Fruit fly (Drosophila melanogaster) whole organism, embryonic: ENCODE measurements around the gene Vdup1.
A peak's percentile ranks its signal among the peaks of the same experiment; 100 is the strongest.

Source experiments
- Blimp-1 ChIP-seq: fragments of 200-800 bp; sonication (Bioruptor generic); optimal IDR thresholded peaks from 3 replicates; lab custom pipeline; 2018; ENCODE audit warnings: missing biosample characterization, missing genetic modification characterization, mild to moderate bottlenecking, moderate library complexity, missing genetic modification reagents
- CG10209 ChIP-seq: fragments of 200-800 bp; sonication (Bioruptor generic); optimal IDR thresholded peaks from 3 replicates; lab custom pipeline; 2017; ENCODE audit warnings: missing biosample characterization, mild to moderate bottlenecking, missing genetic modification characterization, missing genetic modification reagents
- CG12236 ChIP-seq: fragments of 200-800 bp; sonication (Bioruptor generic); optimal IDR thresholded peaks from 2 replicates; lab custom pipeline; 2016; ENCODE audit warnings: missing biosample characterization, missing genetic modification characterization
- CG13287 ChIP-seq: fragments of 200-800 bp; sonication (Bioruptor generic); IDR thresholded peaks from 2 replicates; pipeline ENCODE4 v1.3.6; 2022; ENCODE audit warnings: missing biosample characterization, missing genetic modification characterization; ENCODE audit not compliant: partially characterized antibody
- CG14441 ChIP-seq: fragments of 200-800 bp; sonication (Bioruptor generic); IDR thresholded peaks from 2 replicates; pipeline ENCODE4 v1.3.6; 2022; ENCODE audit warnings: missing biosample characterization, missing genetic modification characterization
- CG14667 ChIP-seq: fragments of 200-800 bp; sonication (Bioruptor generic); IDR thresholded peaks from 2 replicates; pipeline ENCODE4 v1.3.6; 2022; ENCODE audit warnings: missing biosample characterization, missing genetic modification characterization
- CG16779 ChIP-seq: fragments of 200-800 bp; sonication (Bioruptor generic); IDR thresholded peaks from 2 replicates; pipeline ENCODE4 v1.3.6; 2022; ENCODE audit warnings: missing biosample characterization, missing genetic modification characterization
- CG17802 ChIP-seq: fragments of 200-800 bp; sonication (Bioruptor generic); optimal IDR thresholded peaks from 2 replicates; lab custom pipeline; 2018; ENCODE audit warnings: missing biosample characterization, mild to moderate bottlenecking, missing genetic modification characterization, moderate library complexity
- CG18011 ChIP-seq: fragments of 200-800 bp; sonication (Bioruptor generic); optimal IDR thresholded peaks from 2 replicates; lab custom pipeline; 2017; ENCODE audit warnings: missing biosample characterization, missing genetic modification characterization, mild to moderate bottlenecking, moderate library complexity, missing genotype
- CG18262 ChIP-seq: fragments of 200-800 bp; optimal IDR thresholded peaks from 3 replicates; lab custom pipeline; 2019; ENCODE audit warnings: missing biosample characterization, mild to moderate bottlenecking, missing genetic modification characterization, moderate library complexity
- CG2199 ChIP-seq: fragments of 200-800 bp; sonication (Bioruptor generic); IDR thresholded peaks from 3 replicates; pipeline ENCODE4 v1.3.6; 2022; ENCODE audit warnings: missing biosample characterization, missing genetic modification characterization
- CG2202 ChIP-seq: fragments of 200-800 bp; sonication (Bioruptor generic); optimal IDR thresholded peaks from 2 replicates; lab custom pipeline; 2018; ENCODE audit warnings: missing biosample characterization, mild to moderate bottlenecking, missing genetic modification characterization
- CG2712 ChIP-seq: fragments of 200-800 bp; optimal IDR thresholded peaks from 3 replicates; lab custom pipeline; 2019; ENCODE audit warnings: missing biosample characterization, mild to moderate bottlenecking, missing genetic modification characterization, moderate library complexity
- CG5953 ChIP-seq: fragments of 200-800 bp; sonication (Bioruptor generic); IDR thresholded peaks from 2 replicates; pipeline ENCODE4 v1.3.6; 2022; ENCODE audit warnings: missing biosample characterization, missing genetic modification characterization
- CG7372 ChIP-seq: fragments of 200-800 bp; sonication (Bioruptor generic); IDR thresholded peaks from 2 replicates; pipeline ENCODE4 v1.3.6; 2022; ENCODE audit warnings: missing biosample characterization, missing genetic modification characterization
- CG8089 ChIP-seq: fragments of 200-800 bp; sonication (Bioruptor generic); optimal IDR thresholded peaks from 3 replicates; lab custom pipeline; 2016; ENCODE audit warnings: missing biosample characterization, missing genetic modification characterization
- CG8290 ChIP-seq, 3 experiments: fragments of 200-800 bp; sonication (Bioruptor generic); optimal IDR thresholded peaks; 2 replicates each; lab custom pipeline; 2016 to 2019; ENCODE audit warnings: missing biosample characterization in 3 of 3, missing genetic modification characterization in 3 of 3, mild to moderate bottlenecking in 2 of 3, moderate library complexity in 1 of 3
- CHES-1-like ChIP-seq: fragments of 200-800 bp; sonication (Bioruptor generic); optimal IDR thresholded peaks from 2 replicates; lab custom pipeline; 2016; ENCODE audit warnings: missing biosample characterization, missing genetic modification characterization
- Doc3 ChIP-seq: fragments of 200-800 bp; sonication (Bioruptor generic); IDR thresholded peaks from 3 replicates; pipeline ENCODE4 v1.3.6; 2022; ENCODE audit warnings: missing biosample characterization, missing genetic modification characterization; ENCODE audit not compliant: partially characterized antibody
- HLH4C ChIP-seq: fragments of 200-800 bp; sonication (Bioruptor generic); IDR thresholded peaks from 3 replicates; pipeline ENCODE4 v1.3.6; 2022; ENCODE audit warnings: missing biosample characterization, missing genetic modification characterization; ENCODE audit not compliant: partially characterized antibody
- Hmr ChIP-seq: fragments of 200-800 bp; sonication (Bioruptor generic); optimal IDR thresholded peaks from 3 replicates; lab custom pipeline; 2017; ENCODE audit warnings: mild to moderate bottlenecking, missing biosample characterization, missing genetic modification reagents, missing genetic modification characterization
- Hr78 ChIP-seq, 2 experiments: fragments of 200-800 bp in 1 of 2; fragments of >200 bp in 1 of 2; sonication (Bioruptor generic) in 1 of 2; optimal IDR thresholded peaks; 2 replicates each; lab custom pipeline; 2017 to 2019; ENCODE audit warnings: missing biosample characterization in 2 of 2, missing genetic modification characterization in 2 of 2, mild to moderate bottlenecking in 1 of 2, moderate library complexity in 1 of 2
- Med ChIP-seq: fragments of 200-800 bp; sonication (Bioruptor generic); peaks from one replicate; lab custom pipeline; 2016; ENCODE audit warnings: missing biosample characterization, missing genetic modification characterization, mild to moderate bottlenecking, inconsistent platforms, moderate library complexity
- Oaz ChIP-seq: fragments of 200-800 bp; sonication (Bioruptor generic); IDR thresholded peaks from 2 replicates; pipeline ENCODE4 v1.3.6; 2022; ENCODE audit warnings: missing biosample characterization, missing genetic modification characterization
- Rx ChIP-seq: fragments of 200-800 bp; sonication (Bioruptor generic); IDR thresholded peaks from 2 replicates; pipeline ENCODE4 v1.3.6; 2022; ENCODE audit warnings: missing biosample characterization, missing genetic modification characterization
- Trl ChIP-seq, 3 experiments: fragments of >200 bp in 2 of 3; fragments of 200-800 bp in 1 of 3; sonication (Bioruptor generic) in 1 of 3; optimal IDR thresholded peaks; 2 replicates in 1 of 3; 3 replicates in 2 of 3; lab custom pipeline; 2016 to 2017; ENCODE audit warnings: missing biosample characterization in 1 of 3, missing genetic modification characterization in 1 of 3
- amos ChIP-seq: fragments of 200-800 bp; sonication (Bioruptor generic); IDR thresholded peaks from 2 replicates; pipeline ENCODE4 v1.3.6; 2022; ENCODE audit warnings: missing biosample characterization, missing genetic modification characterization; ENCODE audit not compliant: partially characterized antibody
- bbx ChIP-seq: fragments of 200-800 bp; sonication (Bioruptor generic); IDR thresholded peaks from 2 replicates; pipeline ENCODE4 v1.3.6; 2022; ENCODE audit warnings: missing biosample characterization, missing genetic modification characterization; ENCODE audit not compliant: partially characterized antibody
- bigmax ChIP-seq: fragments of 200-800 bp; sonication (Bioruptor generic); optimal IDR thresholded peaks from 2 replicates; lab custom pipeline; 2018; ENCODE audit warnings: missing biosample characterization, mild to moderate bottlenecking, missing genetic modification characterization
- chinmo ChIP-seq: fragments of 200-800 bp; sonication (Bioruptor generic); IDR thresholded peaks from 4 replicates; pipeline ENCODE4 v1.3.6; 2022; ENCODE audit warnings: missing biosample characterization, missing genetic modification characterization; ENCODE audit not compliant: partially characterized antibody
- ci ChIP-seq: fragments of 200-800 bp; sonication (Bioruptor generic); IDR thresholded peaks from 3 replicates; pipeline ENCODE4 v1.3.6; 2022; ENCODE audit warnings: missing biosample characterization, missing genetic modification characterization
- crc ChIP-seq: fragments of 200-800 bp; sonication (Bioruptor generic); optimal IDR thresholded peaks from 2 replicates; lab custom pipeline; 2016; ENCODE audit warnings: missing biosample characterization, missing genetic modification characterization
- dpn ChIP-seq, 2 experiments: fragments of 200-800 bp; sonication (Bioruptor generic); optimal IDR thresholded peaks; 3 replicates each; lab custom pipeline; 2016; ENCODE audit warnings: missing biosample characterization in 2 of 2, missing genetic modification characterization in 2 of 2
- gce ChIP-seq: fragments of 200-800 bp; sonication (Bioruptor generic); IDR thresholded peaks from 3 replicates; pipeline ENCODE4 v1.3.6; 2022; ENCODE audit warnings: missing biosample characterization, missing genetic modification characterization
- gcm2 ChIP-seq: fragments of 200-800 bp; sonication (Bioruptor generic); optimal IDR thresholded peaks from 2 replicates; lab custom pipeline; 2016; ENCODE audit warnings: missing biosample characterization, missing genetic modification characterization
- her ChIP-seq: fragments of 200-800 bp; sonication (Bioruptor generic); optimal IDR thresholded peaks from 2 replicates; lab custom pipeline; 2016; ENCODE audit warnings: missing biosample characterization, missing genetic modification characterization
- ken ChIP-seq: fragments of 200-800 bp; sonication (Bioruptor generic); IDR thresholded peaks from 3 replicates; pipeline ENCODE4 v1.3.6; 2022; ENCODE audit warnings: missing biosample characterization, missing genetic modification characterization
- knrl ChIP-seq: fragments of 200-800 bp; sonication (Bioruptor generic); IDR thresholded peaks from 3 replicates; pipeline ENCODE4 v1.3.6; 2022; ENCODE audit warnings: missing biosample characterization, missing genetic modification characterization; ENCODE audit not compliant: partially characterized antibody
- lilli ChIP-seq: fragments of 200-800 bp; sonication (Bioruptor generic); optimal IDR thresholded peaks from 3 replicates; lab custom pipeline; 2016; ENCODE audit warnings: missing biosample characterization, missing genetic modification characterization
- nerfin-2 ChIP-seq: fragments of 200-800 bp; sonication (Bioruptor generic); IDR thresholded peaks from 2 replicates; pipeline ENCODE4 v1.3.6; 2022; ENCODE audit warnings: missing biosample characterization, missing genetic modification characterization; ENCODE audit not compliant: partially characterized antibody
- pros ChIP-seq: fragments of 200-800 bp; sonication (Bioruptor generic); optimal IDR thresholded peaks from 3 replicates; lab custom pipeline; 2019; ENCODE audit warnings: missing biosample characterization, mild to moderate bottlenecking, missing genetic modification characterization, moderate library complexity
- repo ChIP-seq: fragments of 200-800 bp; sonication (Bioruptor generic); optimal IDR thresholded peaks from 2 replicates; lab custom pipeline; 2016; ENCODE audit warnings: missing biosample characterization, missing genetic modification characterization
- run ChIP-seq: fragments of 200-800 bp; sonication (Bioruptor generic); optimal IDR thresholded peaks from 3 replicates; lab custom pipeline; 2018; ENCODE audit warnings: missing biosample characterization, mild to moderate bottlenecking, missing genetic modification characterization
- scrt ChIP-seq: fragments of 200-800 bp; sonication (Bioruptor generic); optimal IDR thresholded peaks from 2 replicates; lab custom pipeline; 2018; ENCODE audit warnings: missing biosample characterization, mild to moderate bottlenecking, missing genetic modification characterization, moderate library complexity
- sisA ChIP-seq: fragments of 200-800 bp; sonication (Bioruptor generic); IDR thresholded peaks from 2 replicates; pipeline ENCODE4 v1.3.6; 2022; ENCODE audit warnings: missing biosample characterization, missing genetic modification characterization
- sna ChIP-seq: fragments of 200-800 bp; sonication (Bioruptor generic); IDR thresholded peaks from 2 replicates; pipeline ENCODE4 v1.3.6; 2022; ENCODE audit warnings: missing biosample characterization, missing genetic modification characterization; ENCODE audit not compliant: partially characterized antibody
- usp ChIP-seq: fragments of >200 bp; optimal IDR thresholded peaks from 2 replicates; lab custom pipeline; 2017; ENCODE audit warnings: missing biosample characterization, missing genetic modification characterization
- vvl ChIP-seq: fragments of 200-800 bp; sonication (Bioruptor generic); IDR thresholded peaks from 2 replicates; pipeline ENCODE4 v1.3.6; 2022; ENCODE audit warnings: missing biosample characterization, missing genetic modification characterization

The Vdup1 gene

DNA sequence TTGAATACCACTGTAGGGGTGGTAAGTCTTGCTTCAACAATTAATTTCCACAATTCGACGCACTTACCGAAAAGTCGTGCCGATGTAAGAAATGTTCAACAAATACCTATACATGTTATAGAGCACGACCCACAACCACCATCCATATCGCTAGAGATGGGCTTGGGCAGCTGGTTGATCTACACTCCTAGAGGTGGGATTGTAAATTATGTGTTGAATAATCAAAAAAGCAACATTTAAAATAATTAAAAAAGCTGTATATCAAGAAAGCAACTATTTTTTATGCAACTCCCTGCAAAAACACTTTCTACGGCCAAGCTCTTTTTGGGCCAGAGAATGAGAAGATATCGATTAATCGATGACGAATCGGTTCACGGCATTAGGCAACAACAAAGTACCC lies 5.5 kb upstream of the Vdup1 start, which contains the start of the genes CG34140, Mkp and Mtch (continued):
- TF ChIP-seq Hr78 (GFP tag; optimal IDR thresholded peaks at IDR 0.05; lab: Kevin White, UChicago) = no peak
- TF ChIP-seq CG2199 (GFP tag; lab: Robert Waterston, UW) = no peak
- TF ChIP-seq scrt (GFP tag; lab: Kevin White, UChicago) = no peak
- TF ChIP-seq bbx (GFP tag; lab: Robert Waterston, UW) = peak; percentile 85
- 0 out of 2 replicates have a peak, but pooled peaks have one; percentile 39 for TF ChIP-seq Oaz
- peak; percentile 85 for TF ChIP-seq vvl (GFP tag; lab: Robert Waterston, UW)
- no peak for TF ChIP-seq bigmax (GFP tag; lab: Kevin White, UChicago)
- peak; percentile 78 for TF ChIP-seq CG7372 (GFP tag; lab: Robert Waterston, UW)
- peak; percentile 86 for TF ChIP-seq sisA (GFP tag; lab: Robert Waterston, UW)
- TF ChIP-seq CG2712 (tag; lab: Kevin White, UChicago) = peak; percentile 88
- TF ChIP-seq repo (GFP tag; lab: Kevin White, UChicago) = peak; percentile 82
- peak; percentile 97 for TF ChIP-seq Doc3 (GFP tag; lab: Robert Waterston, UW)
- TF ChIP-seq run (tag; lab: Kevin White, UChicago) = peak; percentile 67
- peak; percentile 77; the same call in 2 of the 4 replicates for TF ChIP-seq chinmo
- peak; percentile 92 for TF ChIP-seq HLH4C (GFP tag; lab: Robert Waterston, UW)
- TF ChIP-seq Hmr (GFP tag; lab: Kevin White, UChicago) = no peak
- no peak for TF ChIP-seq CG18262 (tag; lab: Kevin White, UChicago)
- TF ChIP-seq CG14667 (GFP tag; lab: Robert Waterston, UW) = peak; percentile 70
- peak; percentile 99 for TF ChIP-seq CG13287 (GFP tag; lab: Robert Waterston, UW)
- peak; percentile 96 for TF ChIP-seq lilli (GFP tag; lab: Kevin White, UChicago)
- peak; percentile 78 for TF ChIP-seq CG14441
- TF ChIP-seq CG12236 (GFP tag; lab: Kevin White, UChicago) = peak; percentile 63
- TF ChIP-seq amos (GFP tag; lab: Robert Waterston, UW) = peak; percentile 89
- TF ChIP-seq knrl (GFP tag; lab: Robert Waterston, UW) = peak; percentile 97
- no peak for TF ChIP-seq pros (GFP tag; lab: Kevin White, UChicago)
- peak; percentile 79 for TF ChIP-seq her (GFP tag; lab: Kevin White, UChicago)

DNA sequence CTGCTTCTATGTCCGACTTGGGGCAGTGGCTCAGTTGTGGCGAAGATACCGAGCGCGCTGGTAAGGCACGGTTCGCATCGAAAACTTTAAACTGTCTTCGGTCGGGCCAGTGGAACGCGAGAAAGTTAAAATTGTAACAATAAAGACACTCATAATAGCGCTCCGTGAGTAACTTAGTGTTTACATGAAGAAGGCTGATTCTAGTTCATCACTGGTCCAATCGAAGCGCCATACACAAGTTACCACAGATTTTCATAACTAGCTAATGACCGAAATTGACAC lies 1.4 kb upstream of the Vdup1 start:
- peak; percentile 1; the same call in 1 of the 3 replicates for TF ChIP-seq ci (GFP tag; lab: Robert Waterston, UW)
- no peak for TF ChIP-seq CG5953 (GFP tag; lab: Robert Waterston, UW)
- no peak for TF ChIP-seq CG8089 (GFP tag; lab: Kevin White, UChicago)
- no peak for TF ChIP-seq ken
- TF ChIP-seq CG16779 (GFP tag; lab: Robert Waterston, UW) = peak; percentile 41; the same call in 1 of the 2 replicates
- TF ChIP-seq CG2202 = no peak
- TF ChIP-seq CG18011 (GFP tag; lab: Kevin White, UChicago) = no peak
- 0 out of 4 replicates have a peak, but pooled peaks have one; percentile 3 for TF ChIP-seq chinmo
- TF ChIP-seq Rx (GFP tag; lab: Robert Waterston, UW) = no peak
- TF ChIP-seq Trl (optimal IDR thresholded peaks at IDR 0.05; lab: Kevin White, UChicago) = peak in 1 of 2 experiments; percentile 27
- no peak for TF ChIP-seq Trl (GFP tag; optimal IDR thresholded peaks at IDR 0.05; lab: Kevin White, UChicago)
- TF ChIP-seq Blimp-1 (GFP tag; lab: Kevin White, UChicago) = peak; percentile 16
- TF ChIP-seq Med = peak; percentile 57
- no peak for TF ChIP-seq dpn (GFP tag; optimal IDR thresholded peaks at IDR 0.05; lab: Kevin White, UChicago)
- TF ChIP-seq CG8290 (GFP tag; optimal IDR thresholded peaks at IDR 0.05; lab: Kevin White, UChicago) = no peak
- peak in 1 of 2 experiments; percentile 17 for TF ChIP-seq CG8290 (tag; optimal IDR thresholded peaks at IDR 0.05; lab: Kevin White, UChicago)
- TF ChIP-seq nerfin-2 (GFP tag; lab: Robert Waterston, UW) = no peak
- no peak for TF ChIP-seq CHES-1-like (GFP tag; lab: Kevin White, UChicago)
- no peak for TF ChIP-seq CG10209 (GFP tag; lab: Kevin White, UChicago)
- TF ChIP-seq gce = no peak
- no peak for TF ChIP-seq CG17802 (tag; lab: Kevin White, UChicago)
- no peak for TF ChIP-seq crc
- TF ChIP-seq bbx (GFP tag; lab: Robert Waterston, UW) = no peak
- no peak for TF ChIP-seq sna (GFP tag; lab: Robert Waterston, UW)
- no peak for TF ChIP-seq gcm2 (GFP tag; lab: Kevin White, UChicago)
- no peak for TF ChIP-seq usp (GFP tag; lab: Kevin White, UChicago)
